Fruit fly (Drosophila melanogaster): ENCODE results near the gene mge.

The mge gene

dm6 chr3L:3882046-3882445 lies 27.7 kb downstream of the mge start (continued):
- no peak for TF ChIP-seq CG12236 (GFP tag; optimal IDR thresholded peaks at IDR 0.05)
- no peak for TF ChIP-seq unc-4 (GFP tag; IDR thresholded peaks at IDR 0.05; ENCODE audit: partially characterized antibody)
- TF ChIP-seq ftz-f1 (GFP tag; optimal IDR thresholded peaks at IDR 0.05): no peak
- TF ChIP-seq CG4404 (GFP tag; IDR thresholded peaks at IDR 0.05): no peak
- no peak for TF ChIP-seq CG7372 (GFP tag; IDR thresholded peaks at IDR 0.05)
- no peak for TF ChIP-seq CG4854 (GFP tag; optimal IDR thresholded peaks at IDR 0.05)
- TF ChIP-seq CG2712 (tag; optimal IDR thresholded peaks at IDR 0.05): peak; percentile 24
- no peak for TF ChIP-seq CG15514 (GFP tag; optimal IDR thresholded peaks at IDR 0.05)
- no peak for TF ChIP-seq NC2α (GFP tag; optimal IDR thresholded peaks at IDR 0.05)
- TF ChIP-seq nom (GFP tag; optimal IDR thresholded peaks at IDR 0.05): no peak
- TF ChIP-seq Dref (GFP tag; IDR thresholded peaks at IDR 0.05): no peak
- no peak for TF ChIP-seq CG5953 (GFP tag; IDR thresholded peaks at IDR 0.05)
- TF ChIP-seq knrl (GFP tag; IDR thresholded peaks at IDR 0.05; ENCODE audit: partially characterized antibody): no peak
- no peak for TF ChIP-seq Rx (GFP tag; IDR thresholded peaks at IDR 0.05)
- no peak for TF ChIP-seq CG10147 (GFP tag; optimal IDR thresholded peaks at IDR 0.05)
- no peak for TF ChIP-seq bowl (GFP tag; IDR thresholded peaks at IDR 0.05)
- TF ChIP-seq crp (GFP tag; optimal IDR thresholded peaks at IDR 0.05): no peak
- no peak for TF ChIP-seq mirr (GFP tag; optimal IDR thresholded peaks at IDR 0.05)
- TF ChIP-seq CG4730 (GFP tag; IDR thresholded peaks at IDR 0.05): no peak
- no peak for TF ChIP-seq ato (GFP tag; IDR thresholded peaks at IDR 0.05; ENCODE audit: partially characterized antibody)
- TF ChIP-seq Tbp (GFP tag; optimal IDR thresholded peaks at IDR 0.05): no peak
- TF ChIP-seq bcd (GFP tag; optimal IDR thresholded peaks at IDR 0.05): no peak
- no peak for TF ChIP-seq ci (GFP tag; IDR thresholded peaks at IDR 0.05)
- TF ChIP-seq Sox100B (GFP tag; optimal IDR thresholded peaks at IDR 0.05): no peak
- no peak for TF ChIP-seq CG12659 (GFP tag; optimal IDR thresholded peaks at IDR 0.05)
- no peak for TF ChIP-seq nerfin-1 (tag; optimal IDR thresholded peaks at IDR 0.05)
- TF ChIP-seq HLH3B (GFP tag; IDR thresholded peaks at IDR 0.05): 0 out of 2 replicates have a peak, but pooled peaks have one; percentile 9
- no peak for TF ChIP-seq Fer1 (GFP tag; optimal IDR thresholded peaks at IDR 0.05)
- no peak for TF ChIP-seq nau (GFP tag; optimal IDR thresholded peaks at IDR 0.05)
- no peak for TF ChIP-seq CG15269 (tag; optimal IDR thresholded peaks at IDR 0.05)
- TF ChIP-seq salm (tag; optimal IDR thresholded peaks at IDR 0.05): no peak
- no peak for TF ChIP-seq Med (GFP tag)
- no peak for TF ChIP-seq CG32767 (GFP tag; IDR thresholded peaks at IDR 0.05)
- TF ChIP-seq Oaz (GFP tag; IDR thresholded peaks at IDR 0.05): no peak
- TF ChIP-seq Dek (tag; optimal IDR thresholded peaks at IDR 0.05): no peak
- peak; percentile 15 for TF ChIP-seq CG14710 (tag; optimal IDR thresholded peaks at IDR 0.05)
- no peak for TF ChIP-seq ara (GFP tag; IDR thresholded peaks at IDR 0.05)
- no peak for TF ChIP-seq wor (GFP tag; IDR thresholded peaks at IDR 0.05)
- TF ChIP-seq Ssrp (tag; optimal IDR thresholded peaks at IDR 0.05): peak; percentile 6
- TF ChIP-seq Atf6 (GFP tag; IDR thresholded peaks at IDR 0.05): no peak
- TF ChIP-seq CG4360 (GFP tag; IDR thresholded peaks at IDR 0.05): no peak
- no peak for TF ChIP-seq gcm2 (GFP tag; optimal IDR thresholded peaks at IDR 0.05)
- TF ChIP-seq dysf (GFP tag; IDR thresholded peaks at IDR 0.05): no peak
- TF ChIP-seq Lpt (GFP tag; optimal IDR thresholded peaks at IDR 0.05): no peak
- peak; percentile 16 for TF ChIP-seq CG2202 (tag; optimal IDR thresholded peaks at IDR 0.05)
- TF ChIP-seq jumu (GFP tag; optimal IDR thresholded peaks at IDR 0.05): no peak
- TF ChIP-seq nmo (GFP tag; optimal IDR thresholded peaks at IDR 0.05): peak; percentile 17
- no peak for TF ChIP-seq CG13894 (tag; optimal IDR thresholded peaks at IDR 0.05)
- no peak for TF ChIP-seq Stat92E (GFP tag; optimal IDR thresholded peaks at IDR 0.05)
- TF ChIP-seq CG12155 (GFP tag; optimal IDR thresholded peaks at IDR 0.05): no peak
- TF ChIP-seq z (GFP tag; IDR thresholded peaks at IDR 0.05): no peak
- TF ChIP-seq Atf-2 (GFP tag; optimal IDR thresholded peaks at IDR 0.05): no peak

Data from whole organism, embryonic.